Worm (Caenorhabditis elegans): ENCODE data around the gene sre-36.
A peak's percentile ranks its signal among the peaks of the same experiment; 100 is the strongest.

The sre-36 gene

ce11 chrV:16399388-16399787, at the start of gene sre-36:
Gene sre-36 (plus strand): TSS chrV:16399688.
- TF ChIP-seq pes-1 (GFP tag; IDR thresholded peaks at IDR 0.05) (no peak), tbx-11 (GFP tag; IDR thresholded peaks at IDR 0.05) (no peak), flt-1 (GFP tag; IDR thresholded peaks at IDR 0.05) (no peak), ets-7 (tag; optimal IDR thresholded peaks at IDR 0.05) (no peak), B0310.2 (tag; optimal IDR thresholded peaks at IDR 0.05) (no peak), aly-1 (tag; optimal IDR thresholded peaks at IDR 0.05) (no peak), hmbx-1 (tag; optimal IDR thresholded peaks at IDR 0.05) (no peak), hnd-1 (tag; optimal IDR thresholded peaks at IDR 0.05) (no peak)

- no peak for TF ChIP-seq ama-1 (optimal IDR thresholded peaks at IDR 0.05)
- no peak for TF ChIP-seq hnd-1 (tag; optimal IDR thresholded peaks at IDR 0.05)
- no peak for TF ChIP-seq tra-4 (tag; optimal IDR thresholded peaks at IDR 0.05)
- TF ChIP-seq B0310.2 (tag; optimal IDR thresholded peaks at IDR 0.05): no peak
- no peak for TF ChIP-seq tbx-11 (GFP tag; IDR thresholded peaks at IDR 0.05)
- no peak for TF ChIP-seq hmbx-1 (tag; optimal IDR thresholded peaks at IDR 0.05)
- TF ChIP-seq tbx-37 (GFP tag; conservative IDR thresholded peaks at IDR 0.05): no peak
- TF ChIP-seq scrt-1 (GFP tag; IDR thresholded peaks at IDR 0.05): no peak
- TF ChIP-seq ceh-13 (GFP tag; optimal IDR thresholded peaks at IDR 0.05): no peak
- no peak for TF ChIP-seq aly-1 (tag; optimal IDR thresholded peaks at IDR 0.05)
These were observed 49.4 kb upstream of the sre-36 start for ce11 chrV:16350061-16350460.

- TF ChIP-seq hmbx-1 (tag; optimal IDR thresholded peaks at IDR 0.05) (no peak), aly-1 (tag; optimal IDR thresholded peaks at IDR 0.05) (no peak), tra-4 (tag; optimal IDR thresholded peaks at IDR 0.05) (no peak), hnd-1 (tag; optimal IDR thresholded peaks at IDR 0.05) (no peak), scrt-1 (GFP tag; IDR thresholded peaks at IDR 0.05) (no peak), hmg-4 (GFP tag; optimal IDR thresholded peaks at IDR 0.05) (peak; percentile 13), ama-1 (optimal IDR thresholded peaks at IDR 0.05) (no peak), sea-1 (GFP tag; conservative IDR thresholded peaks at IDR 0.05) (no peak)
These were observed 48.6 kb upstream of the sre-36 start for ce11 chrV:16350775-16351378.

ce11 chrV:16351757-16352156, 47.7 kb upstream of the sre-36 start:
- no peak for TF ChIP-seq scrt-1 (GFP tag; IDR thresholded peaks at IDR 0.05)
- TF ChIP-seq ets-7 (tag; optimal IDR thresholded peaks at IDR 0.05): no peak
- no peak for TF ChIP-seq tra-4 (tag; optimal IDR thresholded peaks at IDR 0.05)
- no peak for TF ChIP-seq tbx-37 (GFP tag; conservative IDR thresholded peaks at IDR 0.05)
- no peak for TF ChIP-seq hmg-4 (GFP tag; optimal IDR thresholded peaks at IDR 0.05)
- no peak for TF ChIP-seq aly-1 (tag; optimal IDR thresholded peaks at IDR 0.05)

- TF ChIP-seq tbx-11 (GFP tag; IDR thresholded peaks at IDR 0.05): no peak
- no peak for TF ChIP-seq ets-7 (tag; optimal IDR thresholded peaks at IDR 0.05)
- TF ChIP-seq scrt-1 (GFP tag; IDR thresholded peaks at IDR 0.05): no peak
- no peak for TF ChIP-seq flt-1 (GFP tag; IDR thresholded peaks at IDR 0.05)
- TF ChIP-seq tbx-37 (GFP tag; conservative IDR thresholded peaks at IDR 0.05): no peak
- no peak for TF ChIP-seq hnd-1 (tag; optimal IDR thresholded peaks at IDR 0.05)
These were observed 47.2 kb upstream of the sre-36 start for ce11 chrV:16352282-16352681.

- TF ChIP-seq flt-1 (GFP tag; IDR thresholded peaks at IDR 0.05) (no peak), B0310.2 (tag; optimal IDR thresholded peaks at IDR 0.05) (no peak), scrt-1 (GFP tag; IDR thresholded peaks at IDR 0.05) (no peak), tbx-37 (GFP tag; conservative IDR thresholded peaks at IDR 0.05) (no peak), tbx-11 (GFP tag; IDR thresholded peaks at IDR 0.05) (no peak), hmg-4 (GFP tag; optimal IDR thresholded peaks at IDR 0.05) (no peak), ceh-36 (tag; optimal IDR thresholded peaks at IDR 0.05) (no peak), F13C5.2 (tag; optimal IDR thresholded peaks at IDR 0.05) (no peak), sea-1 (GFP tag; conservative IDR thresholded peaks at IDR 0.05) (no peak), hmbx-1 (tag; optimal IDR thresholded peaks at IDR 0.05) (no peak), ama-1 (optimal IDR thresholded peaks at IDR 0.05) (no peak), tra-4 (tag; optimal IDR thresholded peaks at IDR 0.05) (no peak), ceh-13 (GFP tag; optimal IDR thresholded peaks at IDR 0.05) (no peak)
These were observed 44.8 kb upstream of the sre-36 start for ce11 chrV:16354675-16355074.

ce11 chrV:16355941-16356340, 43.5 kb upstream of the sre-36 start:
- TF ChIP-seq flt-1 (GFP tag; IDR thresholded peaks at IDR 0.05) (no peak), F13C5.2 (tag; optimal IDR thresholded peaks at IDR 0.05) (peak; percentile 43), hmg-4 (GFP tag; optimal IDR thresholded peaks at IDR 0.05) (peak; percentile 66)

ce11 chrV:16356798-16357197, 42.7 kb upstream of the sre-36 start:
- no peak for TF ChIP-seq hnd-1 (tag; optimal IDR thresholded peaks at IDR 0.05)
- TF ChIP-seq sea-1 (GFP tag; conservative IDR thresholded peaks at IDR 0.05): no peak
- TF ChIP-seq B0310.2 (tag; optimal IDR thresholded peaks at IDR 0.05): no peak
- TF ChIP-seq pes-1 (GFP tag; IDR thresholded peaks at IDR 0.05): no peak
- no peak for TF ChIP-seq ets-7 (tag; optimal IDR thresholded peaks at IDR 0.05)
- TF ChIP-seq aly-1 (tag; optimal IDR thresholded peaks at IDR 0.05): no peak
- no peak for TF ChIP-seq flt-1 (GFP tag; IDR thresholded peaks at IDR 0.05)
- no peak for TF ChIP-seq tbx-37 (GFP tag; conservative IDR thresholded peaks at IDR 0.05)
- no peak for TF ChIP-seq tra-4 (tag; optimal IDR thresholded peaks at IDR 0.05)
- no peak for TF ChIP-seq scrt-1 (GFP tag; IDR thresholded peaks at IDR 0.05)
- TF ChIP-seq tbx-11 (GFP tag; IDR thresholded peaks at IDR 0.05): no peak
- no peak for TF ChIP-seq F13C5.2 (tag; optimal IDR thresholded peaks at IDR 0.05)

- no peak for TF ChIP-seq ama-1 (optimal IDR thresholded peaks at IDR 0.05)
- TF ChIP-seq flt-1 (GFP tag; IDR thresholded peaks at IDR 0.05): no peak
- TF ChIP-seq tra-4 (tag; optimal IDR thresholded peaks at IDR 0.05): no peak
- TF ChIP-seq aly-1 (tag; optimal IDR thresholded peaks at IDR 0.05): no peak
- TF ChIP-seq hnd-1 (tag; optimal IDR thresholded peaks at IDR 0.05): no peak
- no peak for TF ChIP-seq hmbx-1 (tag; optimal IDR thresholded peaks at IDR 0.05)
- TF ChIP-seq tbx-11 (GFP tag; IDR thresholded peaks at IDR 0.05): no peak
- no peak for TF ChIP-seq ceh-36 (tag; optimal IDR thresholded peaks at IDR 0.05)
- TF ChIP-seq ceh-13 (GFP tag; optimal IDR thresholded peaks at IDR 0.05): no peak
- TF ChIP-seq hmg-4 (GFP tag; optimal IDR thresholded peaks at IDR 0.05): no peak
- no peak for TF ChIP-seq ets-7 (tag; optimal IDR thresholded peaks at IDR 0.05)
These were observed 42.2 kb upstream of the sre-36 start, which contains the start of gene pptr-1 for ce11 chrV:16357253-16357652. Gene pptr-1 (plus strand): TSS chrV:16357521.

All from whole organism, early embryonic.